Worm (Caenorhabditis elegans): ENCODE data around the gene lron-15.

DNA sequence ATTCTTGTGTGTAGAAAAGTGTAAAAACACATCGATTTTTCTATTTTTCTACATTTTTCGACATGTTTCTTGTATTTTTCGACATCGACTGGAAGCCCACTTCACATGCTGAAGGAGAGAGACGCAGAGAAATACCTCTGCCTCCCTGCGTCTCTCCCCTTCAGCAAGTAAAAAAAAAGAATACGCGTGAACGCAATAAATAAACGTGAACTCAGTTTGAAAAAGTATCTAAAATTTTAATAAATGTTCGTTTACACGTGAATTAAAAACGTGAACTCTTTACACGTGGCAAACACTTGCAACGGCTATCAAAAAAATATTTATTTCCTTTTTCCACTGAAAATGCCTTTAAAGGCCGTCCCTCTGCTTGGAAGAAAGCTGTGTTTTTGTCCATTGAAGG lies 41.9 kb downstream of the lron-15 start, which contains the start of gene R05G9.1:
- no peak for TF ChIP-seq ttx-3 (tag; optimal IDR thresholded peaks at IDR 0.05)
- no peak for TF ChIP-seq ama-1 (optimal IDR thresholded peaks at IDR 0.05)
- no peak for TF ChIP-seq ref-2 (tag; optimal IDR thresholded peaks at IDR 0.05)
- no peak for TF ChIP-seq che-1 (tag; optimal IDR thresholded peaks at IDR 0.05)
- TF ChIP-seq dve-1 (tag; optimal IDR thresholded peaks at IDR 0.05) = no peak
- no peak for TF ChIP-seq pha-4 (tag; optimal IDR thresholded peaks at IDR 0.05)
